Worm (Caenorhabditis elegans) whole organism, young adult: ENCODE measurements around the gene cnc-6.
A peak's percentile ranks its signal among the peaks of the same experiment; 100 is the strongest.

Source experiments
- B0019.2 ChIP-seq: fragments of 200-800 bp; sonication (Bioruptor generic); conservative IDR thresholded peaks from 2 replicates; pipeline ENCODE4 v1.3.6; 2022; ENCODE audit warnings: missing genetic modification reagents, missing genetic modification characterization, missing compliant biosample characterization
- B0261.1 ChIP-seq: sonication (generic microtip); optimal IDR thresholded peaks from 2 replicates; lab custom pipeline; 2016; ENCODE audit warnings: mild to moderate bottlenecking, missing genetic modification characterization, moderate library complexity, missing compliant biosample characterization
- B0336.3 ChIP-seq: fragments of 200-800 bp; sonication (Bioruptor generic); IDR thresholded peaks from 2 replicates; pipeline ENCODE4 v1.3.6; 2022; ENCODE audit warnings: missing genetic modification characterization, missing compliant biosample characterization
- C06A6.2 ChIP-seq: fragments of 200-800 bp; sonication (Bioruptor generic); conservative IDR thresholded peaks from 2 replicates; pipeline ENCODE4 v1.3.6; 2022; ENCODE audit warnings: missing genetic modification characterization, missing compliant biosample characterization
- C17E4.6 ChIP-seq: fragments of 200-800 bp; sonication (Bioruptor generic); IDR thresholded peaks from 2 replicates; pipeline ENCODE4 v1.3.6; 2022; ENCODE audit warnings: missing genetic modification reagents, missing genetic modification characterization, missing compliant biosample characterization
- F39B2.1 ChIP-seq: fragments of 200-800 bp; sonication (Bioruptor generic); IDR thresholded peaks from 2 replicates; pipeline ENCODE4 v1.3.6; 2022; ENCODE audit warnings: missing genetic modification reagents, missing genetic modification characterization, missing compliant biosample characterization
- F52B5.7 ChIP-seq: sonication (generic microtip); optimal IDR thresholded peaks from 2 replicates; lab custom pipeline; 2016; ENCODE audit warnings: mild to moderate bottlenecking, missing genetic modification characterization, missing compliant biosample characterization
- F57C9.4 ChIP-seq: sonication (generic microtip); optimal IDR thresholded peaks from 2 replicates; lab custom pipeline; 2017; ENCODE audit warnings: mild to moderate bottlenecking, missing genetic modification characterization, missing compliant biosample characterization
- K11D2.4 ChIP-seq: fragments of 200-800 bp; sonication (Bioruptor generic); IDR thresholded peaks from 2 replicates; pipeline ENCODE4 v1.3.6; 2022; ENCODE audit warnings: missing genetic modification reagents, missing genetic modification characterization, missing compliant biosample characterization
- Y67H2A.10 ChIP-seq: fragments of 200-800 bp; sonication (Bioruptor generic); conservative IDR thresholded peaks from 2 replicates; pipeline ENCODE4 v1.3.6; 2022; ENCODE audit warnings: missing genetic modification reagents, missing genetic modification characterization, missing compliant biosample characterization
- Y95B8A.8 ChIP-seq: fragments of 200-800 bp; sonication (Bioruptor generic); IDR thresholded peaks from 2 replicates; pipeline ENCODE4 v1.3.6; 2022; ENCODE audit warnings: missing genetic modification reagents, missing genetic modification characterization, missing compliant biosample characterization
- ZK185.1 ChIP-seq: sonication (generic microtip); optimal IDR thresholded peaks from 2 replicates; lab custom pipeline; 2016; ENCODE audit warnings: mild to moderate bottlenecking, missing genetic modification characterization, missing compliant biosample characterization; ENCODE audit not compliant: poor library complexity, severe bottlenecking
- aptf-3 ChIP-seq: fragments of 200-800 bp; sonication (Bioruptor generic); IDR thresholded peaks from 2 replicates; pipeline ENCODE4 v1.3.6; 2022; ENCODE audit warnings: missing genetic modification characterization, missing compliant biosample characterization
- atf-7 ChIP-seq: sonication (generic microtip); optimal IDR thresholded peaks from 2 replicates; lab custom pipeline; 2017; ENCODE audit warnings: mild to moderate bottlenecking, missing genetic modification characterization, missing compliant biosample characterization
- attf-6 ChIP-seq: fragments of 200-800 bp; sonication (Bioruptor generic); IDR thresholded peaks from 2 replicates; pipeline ENCODE4 v1.3.6; 2022; ENCODE audit warnings: missing genetic modification reagents, missing genetic modification characterization, missing compliant biosample characterization
- cebp-1 ChIP-seq, 2 experiments: fragments of 200-800 bp in 1 of 2; sonication (Bioruptor generic) in 1 of 2; sonication (generic microtip) in 1 of 2; IDR thresholded peaks in 1 of 2; optimal IDR thresholded peaks in 1 of 2; 2 replicates each; pipeline versions ENCODE4 v1.3.6 to Lab custom; 2017 to 2022; ENCODE audit warnings: missing compliant biosample characterization in 2 of 2, missing genetic modification characterization in 2 of 2, mild to moderate bottlenecking in 1 of 2, missing genetic modification reagents in 1 of 2, moderate library complexity in 1 of 2
- cebp-2 ChIP-seq: fragments of 200-800 bp; sonication (Bioruptor generic); IDR thresholded peaks from 2 replicates; pipeline ENCODE4 v1.3.6; 2022; ENCODE audit warnings: missing genetic modification characterization, missing compliant biosample characterization
- ceh-58 ChIP-seq: fragments of 200-800 bp; sonication (Bioruptor generic); IDR thresholded peaks from 2 replicates; pipeline ENCODE4 v1.3.6; 2022; ENCODE audit warnings: missing genetic modification characterization, missing compliant biosample characterization
- die-1 ChIP-seq: sonication (generic microtip); optimal IDR thresholded peaks from 2 replicates; lab custom pipeline; 2016; ENCODE audit warnings: missing genotype, mild to moderate bottlenecking, missing genetic modification characterization, missing compliant biosample characterization
- dpff-1 ChIP-seq: sonication (generic microtip); optimal IDR thresholded peaks from 2 replicates; lab custom pipeline; 2017; ENCODE audit warnings: mild to moderate bottlenecking, missing genetic modification characterization, missing compliant biosample characterization
- dpl-1 ChIP-seq: fragments of 150-350 bp; optimal IDR thresholded peaks from 2 replicates; lab custom pipeline; 2014; ENCODE audit warnings: missing biosample characterization, missing genetic modification reagents, missing genetic modification characterization
- egrh-3 ChIP-seq: fragments of 200-800 bp; sonication (Bioruptor generic); IDR thresholded peaks from 2 replicates; pipeline ENCODE4 v1.3.6; 2022; ENCODE audit warnings: missing genetic modification reagents, missing genetic modification characterization, missing compliant biosample characterization
- gei-17 ChIP-seq: fragments of 200-800 bp; sonication (Bioruptor generic); optimal IDR thresholded peaks from 2 replicates; lab custom pipeline; 2018; ENCODE audit warnings: mild to moderate bottlenecking, missing genetic modification characterization, missing compliant biosample characterization
- hlh-12 ChIP-seq: sonication (generic microtip); optimal IDR thresholded peaks from 2 replicates; lab custom pipeline; 2016; ENCODE audit warnings: missing genetic modification characterization, missing compliant biosample characterization
- hmg-1.2 ChIP-seq: fragments of 200-800 bp; sonication (Bioruptor generic); IDR thresholded peaks from 2 replicates; pipeline ENCODE4 v1.3.6; 2022; ENCODE audit warnings: missing genetic modification reagents, missing genetic modification characterization, missing compliant biosample characterization
- hmg-20 ChIP-seq: fragments of 200-800 bp; sonication (Bioruptor generic); IDR thresholded peaks from 2 replicates; pipeline ENCODE4 v1.3.6; 2022; ENCODE audit warnings: missing genetic modification reagents, missing genetic modification characterization, missing compliant biosample characterization
- lin-26 ChIP-seq: fragments of 200-800 bp; sonication (Bioruptor generic); IDR thresholded peaks from 2 replicates; pipeline ENCODE4 v1.3.6; 2022; ENCODE audit warnings: missing genetic modification reagents, missing genetic modification characterization, missing compliant biosample characterization
- lin-40 ChIP-seq: sonication (generic microtip); optimal IDR thresholded peaks from 2 replicates; lab custom pipeline; 2016; ENCODE audit warnings: missing genetic modification characterization, mild to moderate bottlenecking, missing compliant biosample characterization, missing genotype, missing genetic modification reagents
- mcd-1 ChIP-seq: fragments of 200-800 bp; sonication (Bioruptor generic); IDR thresholded peaks from 2 replicates; pipeline ENCODE4 v1.3.6; 2022; ENCODE audit warnings: missing genetic modification reagents, missing genetic modification characterization, missing compliant biosample characterization
- mel-28 ChIP-seq: sonication (generic microtip); optimal IDR thresholded peaks from 2 replicates; lab custom pipeline; 2016; ENCODE audit warnings: borderline replicate concordance, mild to moderate bottlenecking, missing genetic modification characterization, missing compliant biosample characterization
- mes-4 ChIP-seq: sonication (generic microtip); optimal IDR thresholded peaks from 2 replicates; lab custom pipeline; 2016; ENCODE audit warnings: missing genotype, missing genetic modification characterization, missing compliant biosample characterization
- nfya-2 ChIP-seq: fragments of 200-800 bp; sonication (Bioruptor generic); IDR thresholded peaks from 2 replicates; pipeline ENCODE4 v1.3.6; 2022; ENCODE audit warnings: missing genetic modification reagents, missing genetic modification characterization, missing compliant biosample characterization
- nhr-27 ChIP-seq: fragments of 200-800 bp; sonication (Bioruptor generic); optimal IDR thresholded peaks from 2 replicates; lab custom pipeline; 2018; ENCODE audit warnings: mild to moderate bottlenecking, missing genetic modification characterization, moderate library complexity, missing compliant biosample characterization
- pha-4 ChIP-seq: fragments of 150-350 bp; sonication (generic microtip); optimal IDR thresholded peaks from 2 replicates; lab custom pipeline; 2014; ENCODE audit warnings: missing biosample characterization, missing genetic modification reagents, missing genetic modification characterization
- rec-8 ChIP-seq, 2 experiments: sonication (generic microtip); optimal IDR thresholded peaks; 2 replicates each; lab custom pipeline; 2016; ENCODE audit warnings: mild to moderate bottlenecking in 2 of 2, missing genetic modification characterization in 2 of 2, missing genetic modification reagents in 2 of 2, missing genotype in 2 of 2, missing biosample characterization in 1 of 2, missing compliant biosample characterization in 1 of 2, moderate library complexity in 1 of 2
- rpc-1 ChIP-seq, 2 experiments: fragments of 150-350 bp in 1 of 2; sonication (generic microtip) in 1 of 2; optimal IDR thresholded peaks; 2 replicates each; lab custom pipeline; 2014 to 2018; ENCODE audit warnings: missing biosample characterization in 1 of 2, missing genetic modification characterization in 1 of 2, missing genetic modification reagents in 1 of 2, missing genotype in 1 of 2
- unc-62 ChIP-seq: fragments of 150-350 bp; optimal IDR thresholded peaks from 2 replicates; lab custom pipeline; 2014; ENCODE audit warnings: missing biosample characterization, missing genetic modification reagents, missing genetic modification characterization
- xnd-1 ChIP-seq: sonication (generic microtip); optimal IDR thresholded peaks from 2 replicates; lab custom pipeline; 2016; ENCODE audit warnings: missing genotype, missing genetic modification reagents, missing genetic modification characterization, missing compliant biosample characterization
- zfh-2 ChIP-seq: fragments of 200-800 bp; sonication (Bioruptor generic); conservative IDR thresholded peaks from 2 replicates; pipeline ENCODE4 v1.3.6; 2022; ENCODE audit warnings: missing genetic modification reagents, missing genetic modification characterization, missing compliant biosample characterization
- ztf-18 ChIP-seq: sonication (generic microtip); optimal IDR thresholded peaks from 2 replicates; lab custom pipeline; 2016; ENCODE audit warnings: missing genotype, mild to moderate bottlenecking, missing genetic modification characterization, missing compliant biosample characterization
- ztf-26 ChIP-seq: sonication (generic microtip); optimal IDR thresholded peaks from 2 replicates; lab custom pipeline; 2017; ENCODE audit warnings: missing genetic modification characterization, missing compliant biosample characterization
- ztf-28 ChIP-seq: fragments of 200-800 bp; sonication (Bioruptor generic); IDR thresholded peaks from 2 replicates; pipeline ENCODE4 v1.3.6; 2022; ENCODE audit warnings: missing genetic modification reagents, missing genetic modification characterization, missing compliant biosample characterization

The cnc-6 gene

DNA sequence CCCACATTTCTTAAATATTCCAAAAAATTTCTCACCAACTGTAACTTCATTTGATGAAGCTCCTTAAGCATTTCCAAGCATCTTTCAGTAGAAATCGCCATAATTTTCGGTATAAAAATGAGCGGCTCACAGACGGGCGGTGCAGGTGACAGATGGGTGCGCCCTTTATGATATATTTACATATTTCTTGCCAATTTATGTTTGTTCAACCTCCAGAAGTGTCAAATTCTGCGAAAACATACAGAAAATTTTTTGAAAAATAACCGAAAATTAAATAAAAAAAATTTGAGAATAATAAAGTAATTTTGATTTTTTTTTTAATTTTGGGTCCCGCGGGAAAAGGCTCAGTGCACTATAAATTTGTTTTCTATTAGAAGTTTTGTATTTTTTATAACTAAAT, 8.5 kb upstream of the cnc-6 start, which contains the start of gene Y46E12A.3:
Gene Y46E12A.3, minus strand, starts transcription at position 101 of the 400 bp plus-strand sequence.
- TF ChIP-seq mel-28 (tag; lab: Kevin White, UChicago) (no peak), C17E4.6 (GFP tag; lab: Robert Waterston, UW) (no peak), gei-17 (no peak), unc-62 (GFP tag; lab: Kevin White, UChicago) (no peak), dpl-1 (GFP tag; lab: Kevin White, UChicago) (no peak), Y95B8A.8 (GFP tag; lab: Robert Waterston, UW) (no peak), K11D2.4 (GFP tag; lab: Robert Waterston, UW) (no peak), nfya-2 (GFP tag; lab: Robert Waterston, UW) (no peak)

DNA sequence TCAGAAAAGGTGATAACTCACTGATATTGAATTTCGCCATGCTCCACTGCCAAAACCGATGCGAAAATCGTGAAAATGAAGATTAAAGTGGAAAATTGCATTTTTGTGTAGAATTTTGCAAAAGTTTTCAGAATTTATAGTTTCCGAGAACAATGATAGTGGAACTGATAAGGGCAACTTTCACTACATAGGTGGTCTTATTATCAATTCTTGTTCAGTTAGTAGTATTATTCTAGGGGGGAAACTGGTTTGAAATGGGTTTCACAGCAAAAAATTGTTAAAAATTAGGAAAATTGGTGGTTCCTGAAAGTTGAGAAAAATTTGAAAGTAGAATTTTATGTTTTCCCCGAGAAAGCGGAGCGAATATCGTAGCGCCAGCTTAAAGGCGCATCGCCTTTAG, 5.2 kb upstream of the cnc-6 start, which contains the start of gene Y46E12A.5:
Gene Y46E12A.5, minus strand, starts transcription at position 101 of the 400 bp plus-strand sequence.
- no peak for TF ChIP-seq lin-40
- TF ChIP-seq attf-6 (GFP tag; lab: Robert Waterston, UW), result no peak

DNA sequence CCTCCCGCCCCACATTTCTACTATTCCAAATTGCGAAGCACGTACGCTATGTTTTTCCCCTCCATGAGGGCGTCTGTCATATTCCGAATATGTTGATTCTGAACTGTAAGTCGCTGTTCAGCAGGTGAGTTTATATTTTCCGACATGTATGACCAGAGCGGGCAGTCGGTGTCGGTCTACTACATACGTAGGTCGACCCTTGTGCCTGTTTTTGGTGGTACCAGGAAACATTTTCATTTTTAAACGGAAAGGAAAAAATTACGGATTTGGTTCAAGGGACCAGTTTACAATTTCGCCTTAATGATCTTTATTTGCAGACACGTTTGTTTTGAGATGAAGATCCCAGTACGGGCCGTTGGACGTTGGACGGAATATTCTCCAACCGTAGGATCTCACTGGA, 4.7 kb upstream of the cnc-6 start, which contains the start of gene Y46E12A.2:
Gene Y46E12A.2, plus strand, starts transcription at position 301 of the 400 bp plus-strand sequence.
- TF ChIP-seq xnd-1 (tag; lab: Kevin White, UChicago) (no peak), pha-4 (tag; lab: Kevin White, UChicago) (no peak), ceh-58 (no peak), mcd-1 (GFP tag; lab: Robert Waterston, UW) (no peak), Y67H2A.10 (no peak), hmg-1.2 (GFP tag; lab: Robert Waterston, UW) (no peak), F57C9.4 (tag; lab: Kevin White, UChicago) (no peak), nfya-2 (GFP tag; lab: Robert Waterston, UW) (no peak), B0261.1 (tag; lab: Kevin White, UChicago) (no peak), mes-4 (no peak), F52B5.7 (no peak), B0019.2 (GFP tag; lab: Robert Waterston, UW) (no peak), dpl-1 (GFP tag; lab: Kevin White, UChicago) (no peak), hlh-12 (tag; lab: Kevin White, UChicago) (no peak), ztf-18 (tag; lab: Kevin White, UChicago) (no peak), F39B2.1 (GFP tag; lab: Robert Waterston, UW) (no peak), nhr-27 (tag; lab: Kevin White, UChicago) (no peak), rpc-1 (optimal IDR thresholded peaks at IDR 0.05; lab: Kevin White, UChicago) (no peak), rpc-1 (tag; optimal IDR thresholded peaks at IDR 0.05; lab: Kevin White, UChicago) (no peak)

DNA sequence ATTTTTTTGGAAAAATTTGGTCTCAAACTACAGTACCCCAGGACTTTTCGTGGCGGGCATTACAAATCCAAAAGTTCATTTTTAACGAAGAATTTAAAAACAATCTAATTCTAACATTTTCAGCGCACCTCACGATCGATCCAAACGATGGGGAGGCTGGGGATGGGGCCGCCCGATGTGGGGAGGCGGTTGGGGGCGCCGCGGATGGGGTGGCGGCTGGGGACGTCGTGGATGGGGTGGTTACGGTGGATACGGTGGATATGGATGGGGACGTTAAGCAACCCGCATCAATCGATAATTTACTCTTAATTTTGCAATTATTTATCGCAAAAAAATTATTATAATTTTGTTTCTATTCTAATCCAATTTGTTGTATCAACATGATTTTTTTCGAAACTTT, 1.1 kb downstream of the cnc-6 start:
- no peak for TF ChIP-seq atf-7 (tag; lab: Kevin White, UChicago)
- TF ChIP-seq ztf-18 (tag; lab: Kevin White, UChicago), result no peak
- TF ChIP-seq rpc-1 (optimal IDR thresholded peaks at IDR 0.05; lab: Kevin White, UChicago), result no peak
- no peak for TF ChIP-seq rpc-1 (tag; optimal IDR thresholded peaks at IDR 0.05; lab: Kevin White, UChicago)
- no peak for TF ChIP-seq rec-8 (tag; optimal IDR thresholded peaks at IDR 0.05; lab: Kevin White, UChicago)
- TF ChIP-seq zfh-2 (GFP tag; lab: Robert Waterston, UW), result peak; percentile 84
- TF ChIP-seq dpff-1 (tag; lab: Kevin White, UChicago), result no peak
- TF ChIP-seq egrh-3 (GFP tag; lab: Robert Waterston, UW), result peak; percentile 52; the same call in 1 of the 2 replicates

DNA sequence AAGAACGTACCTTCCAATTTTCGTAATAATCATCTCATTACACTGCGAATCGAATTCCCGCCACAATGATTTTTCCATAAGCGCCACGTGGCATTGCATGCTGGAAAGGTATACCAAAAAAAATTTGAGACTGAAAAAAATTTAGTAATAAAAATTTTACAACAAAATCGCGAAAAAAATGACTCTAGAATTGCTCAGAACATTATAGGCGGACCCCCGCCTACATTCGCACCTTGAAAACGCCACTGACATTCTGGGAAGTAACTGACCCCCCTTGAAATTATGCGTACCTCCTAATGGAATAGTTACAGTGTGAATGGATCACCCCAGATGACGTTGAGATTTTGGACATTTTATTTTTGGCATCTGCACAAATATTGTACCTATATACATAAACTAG, 6.7 kb downstream of the cnc-6 start, which contains the start of gene tbx-43:
Gene tbx-43, minus strand, starts transcription at position 101 of the 400 bp plus-strand sequence.
- TF ChIP-seq cebp-2 (GFP tag; lab: Robert Waterston, UW), result no peak
- no peak for TF ChIP-seq B0336.3 (GFP tag; lab: Robert Waterston, UW)
- no peak for TF ChIP-seq hmg-20 (GFP tag; lab: Robert Waterston, UW)
- TF ChIP-seq aptf-3 (GFP tag; lab: Robert Waterston, UW), result no peak
- no peak for TF ChIP-seq C06A6.2 (GFP tag; lab: Robert Waterston, UW)
- no peak for TF ChIP-seq ZK185.1 (tag; lab: Kevin White, UChicago)
- TF ChIP-seq ceh-58, result no peak
- TF ChIP-seq lin-26, result no peak
- no peak for TF ChIP-seq ztf-26 (tag; lab: Kevin White, UChicago)
- no peak for TF ChIP-seq cebp-1 (GFP tag; IDR thresholded peaks at IDR 0.05; lab: Robert Waterston, UW)
- no peak for TF ChIP-seq cebp-1 (tag; optimal IDR thresholded peaks at IDR 0.05; lab: Kevin White, UChicago)
- TF ChIP-seq lin-40, result no peak
- TF ChIP-seq ztf-28 (GFP tag; lab: Robert Waterston, UW), result no peak
- no peak for TF ChIP-seq die-1 (tag; lab: Kevin White, UChicago)
